Worm (Caenorhabditis elegans): Measurements from ENCODE around the gene T01G1.2.

- TF ChIP-seq ztf-23 (GFP tag; IDR thresholded peaks at IDR 0.05), result no peak
- no peak for TF ChIP-seq ref-1 (GFP tag; conservative IDR thresholded peaks at IDR 0.05)
- no peak for TF ChIP-seq T22C8.4 (GFP tag; IDR thresholded peaks at IDR 0.05)
- TF ChIP-seq flt-1 (GFP tag; IDR thresholded peaks at IDR 0.05), result no peak
- no peak for TF ChIP-seq cog-1 (tag; optimal IDR thresholded peaks at IDR 0.05)
- no peak for TF ChIP-seq ztf-29 (GFP tag; IDR thresholded peaks at IDR 0.05)
- TF ChIP-seq med-1 (GFP tag; optimal IDR thresholded peaks at IDR 0.05; ENCODE audit: insufficient read depth), result no peak
Observed at ce11 chrIV:11349747-11350146, 4.5 kb upstream of the T01G1.2 start.

Data from whole organism, midembryonic.